Fruit fly (Drosophila melanogaster) whole organism, prepupa: ENCODE measurements around the gene witty.

Experiments used
- CG4318 ChIP-seq: fragments of 200-800 bp; sonication (Bioruptor generic); optimal IDR thresholded peaks from 3 replicates; lab custom pipeline; 2017; ENCODE audit warnings: missing biosample characterization, mild to moderate bottlenecking, missing genetic modification characterization
- achi ChIP-seq: fragments of 200-800 bp; sonication (Bioruptor generic); optimal IDR thresholded peaks from 3 replicates; lab custom pipeline; 2016; ENCODE audit warnings: missing biosample characterization, missing genetic modification characterization
- esn ChIP-seq: fragments of 200-800 bp; sonication (Bioruptor generic); optimal IDR thresholded peaks from 2 replicates; lab custom pipeline; 2016; ENCODE audit warnings: missing biosample characterization, mild to moderate bottlenecking, missing genetic modification characterization, moderate library complexity
- fd85E ChIP-seq: fragments of 200-800 bp; sonication (Bioruptor generic); optimal IDR thresholded peaks from 3 replicates; lab custom pipeline; 2016; ENCODE audit warnings: missing biosample characterization, missing genetic modification characterization

DNA sequence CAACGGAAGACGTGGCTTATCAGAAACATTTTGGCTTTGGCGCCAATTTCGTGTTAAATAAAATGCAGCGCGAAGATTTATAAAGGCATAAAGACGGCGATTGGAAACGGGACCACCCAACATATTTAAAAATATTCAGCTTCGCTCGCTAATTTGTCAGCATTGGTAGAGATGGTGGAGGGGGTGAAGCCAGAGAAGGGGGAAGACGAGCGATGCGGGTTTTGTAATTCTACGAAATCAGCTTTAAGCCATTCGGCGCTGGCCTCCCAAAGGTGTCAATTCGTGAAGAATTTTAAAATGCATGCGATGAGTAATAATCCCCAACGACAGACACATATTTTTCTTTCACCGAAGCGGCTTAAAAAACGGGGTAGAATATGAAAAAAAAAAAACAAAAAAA lies 44.0 kb upstream of the witty start:
- TF ChIP-seq fd85E (GFP tag; lab: Kevin White, UChicago) (no peak), achi (GFP tag; lab: Kevin White, UChicago) (no peak), CG4318 (no peak), esn (no peak)
